Fruit fly (Drosophila melanogaster) whole organism, wandering third instar larva: ENCODE data around the gene CG12301.

Experiments
- Dif ChIP-seq: fragments of 200-275, 200-300 bp; sonication (Bioruptor generic); optimal IDR thresholded peaks from 2 replicates; lab custom pipeline; 2018; ENCODE audit warnings: missing biosample characterization, missing genetic modification characterization; ENCODE audit not compliant: partially characterized antibody
- dmrt93B ChIP-seq: fragments of 200-800 bp; sonication (Bioruptor generic); optimal IDR thresholded peaks from 2 replicates; lab custom pipeline; 2018; ENCODE audit warnings: missing biosample characterization, mild to moderate bottlenecking, missing genetic modification characterization

DNA sequence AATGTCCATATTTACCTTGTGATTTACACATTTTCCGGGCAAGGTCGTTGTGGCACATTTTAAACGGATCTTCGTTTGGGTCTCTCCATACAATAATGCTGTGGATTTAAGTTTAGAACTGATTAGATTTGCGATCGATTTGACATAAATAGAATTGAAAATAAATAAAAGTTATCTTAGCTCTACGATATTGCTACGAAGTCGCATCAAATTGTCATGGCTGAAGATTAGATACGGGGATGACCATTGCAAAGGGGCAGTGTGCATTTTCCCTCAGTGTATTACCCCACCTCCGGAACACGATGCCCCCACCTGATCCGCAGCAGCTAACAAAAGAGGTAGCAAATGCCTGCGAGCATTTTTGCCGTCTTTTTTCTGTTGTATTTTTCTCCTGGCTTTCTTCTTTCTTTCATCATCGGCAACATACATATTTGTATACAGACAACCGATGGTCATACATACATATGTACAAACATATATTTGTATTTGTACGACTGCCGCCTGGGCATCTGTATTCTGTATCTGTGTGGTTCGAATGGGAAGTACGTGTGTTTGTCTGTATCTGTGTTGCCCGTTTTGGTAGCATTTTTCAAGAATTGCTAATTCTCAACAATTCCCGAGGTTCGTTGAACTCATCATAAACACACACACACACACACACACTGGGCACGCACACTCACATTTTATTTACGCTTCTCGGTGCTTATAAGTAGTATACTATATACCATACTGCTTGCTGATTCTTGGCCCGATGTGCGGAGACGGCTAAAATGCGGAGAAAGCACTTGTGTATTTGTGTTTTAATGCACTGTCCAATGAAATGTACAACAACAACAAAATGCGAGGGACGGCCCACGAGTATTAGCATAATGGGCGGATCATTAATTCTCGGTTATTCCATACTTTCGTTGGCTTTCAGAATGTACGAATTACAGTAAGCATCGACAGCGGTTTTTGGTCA, 35.9 kb upstream of the CG12301 start:
- TF ChIP-seq dmrt93B (GFP tag; lab: Kevin White, UChicago) = no peak
- TF ChIP-seq Dif = no peak
